Worm (Caenorhabditis elegans) whole organism, L4 larva: ENCODE measurements around the gene dop-2.

ENCODE experiments used
- D1046.2 ChIP-seq: fragments of 200-800 bp; sonication (Bioruptor generic); IDR thresholded peaks from 2 replicates; pipeline ENCODE4 v1.3.6; 2022; ENCODE audit warnings: missing genetic modification characterization, missing compliant biosample characterization
- F10B5.3 ChIP-seq: sonication (generic microtip); optimal IDR thresholded peaks from 2 replicates; lab custom pipeline; 2016; ENCODE audit warnings: mild to moderate bottlenecking, missing genetic modification characterization, missing compliant biosample characterization
- F44E2.7 ChIP-seq: fragments of 200-800 bp; sonication (Bioruptor generic); IDR thresholded peaks from 2 replicates; pipeline ENCODE4 v2.1.2; 2022; ENCODE audit warnings: missing genetic modification characterization, missing compliant biosample characterization
- Y48G9A.11 ChIP-seq: fragments of 200-800 bp; sonication (Bioruptor generic); IDR thresholded peaks from 2 replicates; pipeline ENCODE4 v1.3.6; 2022; ENCODE audit warnings: missing genetic modification reagents, missing genetic modification characterization, missing compliant biosample characterization
- Y75B8A.6 ChIP-seq: fragments of 200-800 bp; sonication (Bioruptor generic); IDR thresholded peaks from 2 replicates; pipeline ENCODE4 v1.3.6; 2022; ENCODE audit warnings: missing genetic modification reagents, missing genetic modification characterization, missing compliant biosample characterization
- attf-4 ChIP-seq: sonication (generic microtip); optimal IDR thresholded peaks from 3 replicates; lab custom pipeline; 2017; ENCODE audit warnings: missing biosample characterization, missing genetic modification characterization
- ceh-20 ChIP-seq: fragments of 200-800 bp; sonication (Bioruptor generic); IDR thresholded peaks from 2 replicates; pipeline ENCODE4 v1.3.6; 2022; ENCODE audit warnings: missing genetic modification reagents, missing genetic modification characterization, missing compliant biosample characterization
- ceh-44 ChIP-seq: fragments of 200-800 bp; sonication (Bioruptor generic); IDR thresholded peaks from 2 replicates; pipeline ENCODE4 v1.3.6; 2022; ENCODE audit warnings: missing genetic modification reagents, missing genetic modification characterization, missing compliant biosample characterization
- ceh-62 ChIP-seq: sonication (generic microtip); optimal IDR thresholded peaks from 2 replicates; lab custom pipeline; 2017; ENCODE audit warnings: missing biosample characterization, missing genetic modification characterization
- daf-12 ChIP-seq: fragments of 150-350 bp; optimal IDR thresholded peaks from 2 replicates; lab custom pipeline; 2014; ENCODE audit warnings: missing biosample characterization, missing genetic modification reagents, missing genetic modification characterization
- daf-8 ChIP-seq: fragments of 200-800 bp; sonication (Bioruptor generic); IDR thresholded peaks from 2 replicates; pipeline ENCODE4 v1.3.6; 2022; ENCODE audit warnings: missing genetic modification characterization, missing compliant biosample characterization
- dmd-6 ChIP-seq: fragments of 200-800 bp; sonication (Bioruptor generic); IDR thresholded peaks from 2 replicates; pipeline ENCODE4 v1.3.6; 2022; ENCODE audit warnings: missing genetic modification reagents, missing genetic modification characterization, missing compliant biosample characterization
- dmd-8 ChIP-seq: fragments of 200-800 bp; sonication (Bioruptor generic); IDR thresholded peaks from 2 replicates; pipeline ENCODE4 v1.3.6; 2022; ENCODE audit warnings: missing genetic modification characterization, missing compliant biosample characterization
- dmd-9 ChIP-seq: fragments of 200-800 bp; sonication (Bioruptor generic); IDR thresholded peaks from 2 replicates; pipeline ENCODE4 v1.3.6; 2022; ENCODE audit warnings: missing genetic modification reagents, missing genetic modification characterization, missing compliant biosample characterization
- dpl-1 ChIP-seq: fragments of 150-350 bp; optimal IDR thresholded peaks from 2 replicates; lab custom pipeline; 2014; ENCODE audit warnings: missing biosample characterization, missing genetic modification reagents, missing genetic modification characterization
- egl-43 ChIP-seq: fragments of 200-800 bp; sonication (Bioruptor generic); IDR thresholded peaks from 2 replicates; pipeline ENCODE4 v1.3.6; 2022; ENCODE audit warnings: missing genetic modification reagents, missing genetic modification characterization, missing compliant biosample characterization
- lin-13 ChIP-seq: fragments of 150-350 bp; optimal IDR thresholded peaks from 2 replicates; lab custom pipeline; 2014; ENCODE audit warnings: missing biosample characterization, missing genetic modification reagents, missing genetic modification characterization
- lin-29 ChIP-seq: fragments of 200-800 bp; sonication (Bioruptor generic); IDR thresholded peaks from 2 replicates; pipeline ENCODE4 v1.3.6; 2022; ENCODE audit warnings: missing genetic modification reagents, missing genetic modification characterization, missing compliant biosample characterization
- lir-3 ChIP-seq: sonication (generic microtip); optimal IDR thresholded peaks from 2 replicates; lab custom pipeline; 2016; ENCODE audit warnings: mild to moderate bottlenecking, missing genetic modification characterization, missing compliant biosample characterization
- madf-5 ChIP-seq, 2 experiments: fragments of 200-800 bp; sonication (Bioruptor generic); IDR thresholded peaks; 2 replicates each; pipeline ENCODE4 v1.3.6; 2022; ENCODE audit warnings: missing compliant biosample characterization in 2 of 2, missing genetic modification characterization in 2 of 2
- mdt-29 ChIP-seq: fragments of 200-800 bp; sonication (Bioruptor generic); IDR thresholded peaks from 2 replicates; pipeline ENCODE4 v1.3.6; 2022; ENCODE audit warnings: missing genetic modification reagents, missing genetic modification characterization, missing compliant biosample characterization
- mep-1 ChIP-seq: fragments of 150-350 bp; sonication (generic microtip); optimal IDR thresholded peaks from 3 replicates; lab custom pipeline; 2014; ENCODE audit warnings: missing biosample characterization, missing genetic modification characterization
- mes-2 ChIP-seq: sonication (generic microtip); optimal IDR thresholded peaks from 2 replicates; lab custom pipeline; 2016; ENCODE audit warnings: missing genotype, mild to moderate bottlenecking, missing genetic modification characterization, missing compliant biosample characterization; ENCODE audit not compliant: poor library complexity, severe bottlenecking
- mxl-3 ChIP-seq: fragments of 200-800 bp; sonication (Bioruptor generic); optimal IDR thresholded peaks from 2 replicates; lab custom pipeline; 2018; ENCODE audit warnings: mild to moderate bottlenecking, missing genetic modification characterization, missing compliant biosample characterization
- nhr-41 ChIP-seq: fragments of 200-800 bp; sonication (Bioruptor generic); IDR thresholded peaks from 2 replicates; pipeline ENCODE4 v1.3.6; 2022; ENCODE audit warnings: missing genetic modification reagents, missing genetic modification characterization, missing compliant biosample characterization
- nhr-42 ChIP-seq: fragments of 200-800 bp; sonication (Bioruptor generic); IDR thresholded peaks from 2 replicates; pipeline ENCODE4 v1.3.6; 2022; ENCODE audit warnings: missing genetic modification characterization, missing compliant biosample characterization
- nhr-48 ChIP-seq: sonication (generic microtip); optimal IDR thresholded peaks from 2 replicates; lab custom pipeline; 2016; ENCODE audit warnings: mild to moderate bottlenecking, missing genetic modification characterization, missing compliant biosample characterization
- nhr-76 ChIP-seq: fragments of 150-350 bp; optimal IDR thresholded peaks from 2 replicates; lab custom pipeline; 2014; ENCODE audit warnings: missing biosample characterization, missing genetic modification characterization
- php-3 ChIP-seq: fragments of 200-800 bp; sonication (Bioruptor generic); IDR thresholded peaks from 2 replicates; pipeline ENCODE4 v1.3.6; 2022; ENCODE audit warnings: missing genetic modification reagents, missing genetic modification characterization, missing compliant biosample characterization
- rbr-2 ChIP-seq: sonication (generic microtip); optimal IDR thresholded peaks from 2 replicates; lab custom pipeline; 2016; ENCODE audit warnings: missing genotype, missing genetic modification characterization, missing compliant biosample characterization
- saeg-2 ChIP-seq: fragments of 200-800 bp; sonication (Bioruptor generic); IDR thresholded peaks from 2 replicates; pipeline ENCODE4 v1.3.6; 2022; ENCODE audit warnings: missing genetic modification reagents, missing genetic modification characterization, missing compliant biosample characterization
- set-16 ChIP-seq: fragments of 200-800 bp; sonication (Bioruptor generic); IDR thresholded peaks from 2 replicates; pipeline ENCODE4 v1.3.6; 2022; ENCODE audit warnings: missing genetic modification reagents, missing genetic modification characterization, missing compliant biosample characterization
- snpc-1.2 ChIP-seq: fragments of 200-800 bp; sonication (Bioruptor generic); IDR thresholded peaks from 2 replicates; pipeline ENCODE4 v1.3.6; 2022; ENCODE audit warnings: missing genetic modification reagents, missing genetic modification characterization, missing compliant biosample characterization
- spr-3 ChIP-seq: fragments of 200-800 bp; sonication (Bioruptor generic); optimal IDR thresholded peaks from 2 replicates; lab custom pipeline; 2018; ENCODE audit warnings: mild to moderate bottlenecking, missing genetic modification characterization, missing compliant biosample characterization
- tag-97 ChIP-seq: fragments of 200-800 bp; sonication (Bioruptor generic); IDR thresholded peaks from 2 replicates; pipeline ENCODE4 v1.3.6; 2022; ENCODE audit warnings: missing genetic modification characterization, missing compliant biosample characterization
- tra-1 ChIP-seq: fragments of 200-800 bp; sonication (Bioruptor generic); IDR thresholded peaks from 2 replicates; pipeline ENCODE4 v1.3.6; 2022; ENCODE audit warnings: missing genetic modification reagents, missing genetic modification characterization, missing compliant biosample characterization
- unc-130 ChIP-seq: sonication (generic microtip); optimal IDR thresholded peaks from 2 replicates; lab custom pipeline; 2016; ENCODE audit warnings: missing genetic modification reagents, missing genetic modification characterization, missing compliant biosample characterization
- zip-11 ChIP-seq: fragments of 200-800 bp; sonication (Bioruptor generic); IDR thresholded peaks from 2 replicates; pipeline ENCODE4 v1.3.6; 2022; ENCODE audit warnings: missing genetic modification characterization, missing compliant biosample characterization
- zip-2 ChIP-seq: fragments of 150-350 bp; optimal IDR thresholded peaks from 2 replicates; lab custom pipeline; 2014; ENCODE audit warnings: missing biosample characterization, missing genetic modification characterization
- ztf-11 ChIP-seq: fragments of 150-350 bp; optimal IDR thresholded peaks from 2 replicates; lab custom pipeline; 2014; ENCODE audit warnings: missing biosample characterization, missing genetic modification characterization

dop-2 gene

ce11 chrV:9618919-9619318, 10.6 kb downstream of the dop-2 start, which contains the start of gene idpc-7:
Gene idpc-7 (minus strand): TSS chrV:9619019.
- no peak for TF ChIP-seq nhr-42 (GFP tag; lab: Robert Waterston, UW)
- no peak for TF ChIP-seq daf-12 (tag; lab: Kevin White, UChicago)
- TF ChIP-seq dmd-8 (GFP tag; lab: Robert Waterston, UW), result no peak
- TF ChIP-seq zip-11 (GFP tag; lab: Robert Waterston, UW), result no peak
- no peak for TF ChIP-seq F44E2.7 (GFP tag; lab: Robert Waterston, UW)
- TF ChIP-seq lin-29, result no peak
- no peak for TF ChIP-seq Y48G9A.11 (GFP tag; lab: Robert Waterston, UW)
- no peak for TF ChIP-seq ceh-44 (GFP tag; lab: Robert Waterston, UW)
- no peak for TF ChIP-seq ceh-20 (GFP tag; lab: Robert Waterston, UW)
- no peak for TF ChIP-seq snpc-1.2 (GFP tag; lab: Robert Waterston, UW)
- no peak for TF ChIP-seq rbr-2
- TF ChIP-seq nhr-48, result no peak
- no peak for TF ChIP-seq zip-2
- no peak for TF ChIP-seq tag-97 (GFP tag; lab: Robert Waterston, UW)
- TF ChIP-seq set-16 (GFP tag; lab: Robert Waterston, UW), result no peak

ce11 chrV:9619850-9620249, 11.5 kb downstream of the dop-2 start, which contains the start of gene idpc-6:
Gene idpc-6 (plus strand): TSS chrV:9620150.
- no peak for TF ChIP-seq madf-5 (GFP tag; IDR thresholded peaks at IDR 0.05; lab: Robert Waterston, UW)
- TF ChIP-seq F10B5.3 (tag; lab: Kevin White, UChicago), result no peak
- TF ChIP-seq mep-1 (tag; lab: Kevin White, UChicago), result no peak
- TF ChIP-seq spr-3 (GFP tag; lab: Kevin White, UChicago), result no peak
- TF ChIP-seq ceh-62, result no peak
- no peak for TF ChIP-seq mxl-3 (GFP tag; lab: Kevin White, UChicago)
- no peak for TF ChIP-seq lin-13
- TF ChIP-seq Y48G9A.11 (GFP tag; lab: Robert Waterston, UW), result no peak
- TF ChIP-seq D1046.2 (GFP tag; lab: Robert Waterston, UW), result no peak
- no peak for TF ChIP-seq dpl-1 (GFP tag; lab: Kevin White, UChicago)
- no peak for TF ChIP-seq attf-4
- TF ChIP-seq daf-8, result no peak
- no peak for TF ChIP-seq mes-2
- no peak for TF ChIP-seq unc-130
- TF ChIP-seq ztf-11 (tag; lab: Kevin White, UChicago), result no peak
- TF ChIP-seq Y75B8A.6 (GFP tag; lab: Robert Waterston, UW), result no peak
- TF ChIP-seq dmd-6 (GFP tag; lab: Robert Waterston, UW), result no peak
- TF ChIP-seq lir-3 (tag; lab: Kevin White, UChicago), result no peak
- TF ChIP-seq snpc-1.2 (GFP tag; lab: Robert Waterston, UW), result no peak
- TF ChIP-seq nhr-41 (GFP tag; lab: Robert Waterston, UW), result no peak

ce11 chrV:9620417-9620816, 12.1 kb downstream of the dop-2 start:
- 0 out of 2 replicates have a peak, but pooled peaks have one; percentile 39 for TF ChIP-seq saeg-2 (GFP tag; lab: Robert Waterston, UW)
- TF ChIP-seq set-16 (GFP tag; lab: Robert Waterston, UW), result peak; percentile 95
- no peak for TF ChIP-seq tra-1 (GFP tag; lab: Robert Waterston, UW)
- no peak for TF ChIP-seq nhr-48
- no peak for TF ChIP-seq dmd-9 (GFP tag; lab: Robert Waterston, UW)
- no peak for TF ChIP-seq mdt-29
- peak; percentile 52; the same call in 1 of the 2 replicates for TF ChIP-seq egl-43
- 0 out of 4 replicates have a peak, but pooled peaks of 1 of the 2 experiments have one; percentile 32 for TF ChIP-seq madf-5 (GFP tag; IDR thresholded peaks at IDR 0.05; lab: Robert Waterston, UW)
- 0 out of 2 replicates have a peak, but pooled peaks have one; percentile 19 for TF ChIP-seq php-3 (GFP tag; lab: Robert Waterston, UW)
- no peak for TF ChIP-seq nhr-76 (tag; lab: Kevin White, UChicago)
